Worm (Caenorhabditis elegans) whole organism, L4 larva: Measurements from ENCODE around the gene Y69A2AR.25.

ENCODE experiments used
- nhr-76 ChIP-seq: fragments of 150-350 bp; optimal IDR thresholded peaks from 2 replicates; lab custom pipeline; 2014; ENCODE audit warnings: missing biosample characterization, missing genetic modification characterization
- nhr-77 ChIP-seq: fragments of 150-350 bp; optimal IDR thresholded peaks from 2 replicates; lab custom pipeline; 2014; ENCODE audit warnings: missing biosample characterization, missing genetic modification characterization
- snpc-4 ChIP-seq: fragments of 150-350 bp; optimal IDR thresholded peaks from 2 replicates; lab custom pipeline; 2014; ENCODE audit warnings: missing biosample characterization, missing genetic modification characterization

DNA sequence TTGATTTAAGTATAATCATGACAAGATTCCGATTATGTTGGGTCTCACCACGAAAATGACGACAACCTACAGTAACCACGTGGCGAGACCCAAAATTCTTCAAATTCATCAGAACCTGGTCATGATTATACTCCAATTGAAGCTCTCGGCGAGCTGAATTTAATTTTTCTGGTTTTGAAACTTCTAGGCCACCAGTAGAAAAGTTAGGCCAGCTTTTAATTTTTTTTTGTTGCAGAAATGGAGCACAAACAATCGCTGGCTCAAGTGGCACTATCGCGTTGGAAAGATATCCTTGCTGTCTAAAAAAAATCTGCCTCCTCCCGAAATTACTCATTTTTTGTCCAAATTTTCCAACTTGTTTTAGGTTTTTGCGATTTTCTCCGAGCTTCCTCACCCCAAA, 38.4 kb upstream of the Y69A2AR.25 start:
- no peak for TF ChIP-seq snpc-4 (tag; lab: Kevin White, UChicago)
- no peak for TF ChIP-seq nhr-76 (tag; lab: Kevin White, UChicago)
- TF ChIP-seq nhr-77 (tag; lab: Kevin White, UChicago) = no peak
